1 fruit fly cellular context compared by ENCODE assay signal in the genomic region with DNA sequence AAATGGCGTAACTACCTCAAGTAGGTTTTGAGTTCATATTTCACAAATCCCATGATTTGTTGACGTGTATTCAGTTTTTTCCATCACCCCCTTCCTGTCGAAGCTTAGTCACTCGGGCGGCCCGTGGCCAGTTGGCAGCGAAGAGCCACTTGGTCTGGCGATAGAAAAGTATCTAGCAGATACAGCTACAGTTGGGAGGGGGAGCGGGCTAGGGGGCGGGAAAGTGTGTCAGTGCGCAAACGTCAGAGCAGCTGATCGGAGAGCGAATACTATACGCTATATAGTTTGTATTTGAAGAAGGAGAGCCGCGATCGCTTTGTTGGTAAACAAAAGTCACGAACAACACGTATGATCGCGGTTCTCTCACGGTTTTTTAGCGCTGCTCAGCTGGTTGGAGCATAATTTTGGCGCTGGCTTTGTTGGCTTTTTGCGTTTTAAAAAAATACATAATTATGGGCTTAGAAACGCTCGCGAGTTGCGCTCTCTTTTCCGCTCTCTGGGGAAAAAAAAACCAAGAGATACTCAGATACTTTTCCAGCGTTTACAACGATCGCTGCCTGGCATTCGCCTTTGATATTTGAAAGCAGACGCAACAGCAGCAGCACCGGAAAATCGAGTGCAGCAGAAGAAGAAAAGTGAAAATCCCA.
TF ChIP-seq lines count a peak whose summit lies in the region.

No protein-coding gene starts in this region.

TF ChIP-seq in whole organism, embryonic, 481 proteins besides CTCF, POLR2A, EP300 and RAD21 (continued from another document and continues in another):
- TF ChIP-seq gem (tag; optimal IDR thresholded peaks at IDR 0.05; lab: Kevin White, UChicago), result no peak
- no peak for TF ChIP-seq Mad (GFP tag; optimal IDR thresholded peaks at IDR 0.05; lab: Kevin White, UChicago)
- TF ChIP-seq CG1233 (GFP tag; optimal IDR thresholded peaks at IDR 0.05; lab: Kevin White, UChicago), result no peak
- TF ChIP-seq CG13123 (GFP tag; optimal IDR thresholded peaks at IDR 0.05; lab: Kevin White, UChicago), result no peak
- TF ChIP-seq CkIIα-i1 (GFP tag; IDR thresholded peaks at IDR 0.05; lab: Robert Waterston, UW), result no peak
- TF ChIP-seq Spps (tag; optimal IDR thresholded peaks at IDR 0.05; lab: Kevin White, UChicago), result no peak
- TF ChIP-seq sob (GFP tag; IDR thresholded peaks at IDR 0.05; lab: Robert Waterston, UW), result no peak
- no peak for TF ChIP-seq B-H1 (GFP tag; IDR thresholded peaks at IDR 0.05; lab: Robert Waterston, UW)
- peak; percentile 16; the same call in 1 of the 2 replicates for TF ChIP-seq MBD-R2 (GFP tag; IDR thresholded peaks at IDR 0.05; lab: Robert Waterston, UW)
- TF ChIP-seq repo (GFP tag; optimal IDR thresholded peaks at IDR 0.05; lab: Kevin White, UChicago), result no peak
- TF ChIP-seq CG17385 (GFP tag; optimal IDR thresholded peaks at IDR 0.05; lab: Kevin White, UChicago), result peak; percentile 16
- TF ChIP-seq CG9817 (tag; optimal IDR thresholded peaks at IDR 0.05; lab: Kevin White, UChicago), result peak; percentile 32
- no peak for TF ChIP-seq CG8478 (optimal IDR thresholded peaks at IDR 0.05; lab: Kevin White, UChicago)
- TF ChIP-seq gro (GFP tag; optimal IDR thresholded peaks at IDR 0.05; lab: Kevin White, UChicago), result peak; percentile 28
- no peak for TF ChIP-seq CG14860 (GFP tag; IDR thresholded peaks at IDR 0.05; lab: Robert Waterston, UW; ENCODE audit: partially characterized antibody)
- TF ChIP-seq sim (GFP tag; IDR thresholded peaks at IDR 0.05; lab: Robert Waterston, UW), result no peak
- no peak for TF ChIP-seq CG7357 (GFP tag; IDR thresholded peaks at IDR 0.05; lab: Robert Waterston, UW)
- no peak for TF ChIP-seq CG12744 (GFP tag; optimal IDR thresholded peaks at IDR 0.05; lab: Kevin White, UChicago)
- TF ChIP-seq CG15073 (GFP tag; optimal IDR thresholded peaks at IDR 0.05; lab: Kevin White, UChicago), result no peak
- TF ChIP-seq otp (GFP tag; IDR thresholded peaks at IDR 0.05; lab: Robert Waterston, UW), result peak; percentile 60; the same call in 1 of the 3 replicates
- peak; percentile 19; the same call in 1 of the 2 replicates for TF ChIP-seq CG9215 (GFP tag; IDR thresholded peaks at IDR 0.05; lab: Robert Waterston, UW)
- no peak for TF ChIP-seq CG9437 (GFP tag; optimal IDR thresholded peaks at IDR 0.05; lab: Kevin White, UChicago)
- TF ChIP-seq D19A (tag; optimal IDR thresholded peaks at IDR 0.05; lab: Kevin White, UChicago), result no peak
- no peak for TF ChIP-seq gcm2 (GFP tag; optimal IDR thresholded peaks at IDR 0.05; lab: Kevin White, UChicago)
- no peak for TF ChIP-seq CG12219 (GFP tag; optimal IDR thresholded peaks at IDR 0.05; lab: Kevin White, UChicago)
- TF ChIP-seq Blimp-1 (GFP tag; optimal IDR thresholded peaks at IDR 0.05; lab: Kevin White, UChicago), result no peak
- TF ChIP-seq CG12769 (tag; optimal IDR thresholded peaks at IDR 0.05; lab: Kevin White, UChicago), result peak; percentile 88
- no peak for TF ChIP-seq CG11504 (tag; optimal IDR thresholded peaks at IDR 0.05; lab: Kevin White, UChicago)
- TF ChIP-seq Nf-YC (tag; optimal IDR thresholded peaks at IDR 0.05; lab: Kevin White, UChicago), result peak; percentile 30
- TF ChIP-seq CG9727 (GFP tag; optimal IDR thresholded peaks at IDR 0.05; lab: Kevin White, UChicago), result no peak
- no peak for TF ChIP-seq maf-S (GFP tag; optimal IDR thresholded peaks at IDR 0.05; lab: Kevin White, UChicago)
- peak; percentile 51; the same call in 1 of the 3 replicates for TF ChIP-seq Dbx (GFP tag; IDR thresholded peaks at IDR 0.05; lab: Robert Waterston, UW)
- TF ChIP-seq Fer2 (tag; optimal IDR thresholded peaks at IDR 0.05; lab: Kevin White, UChicago), result no peak
- no peak for TF ChIP-seq Lpt (GFP tag; optimal IDR thresholded peaks at IDR 0.05; lab: Kevin White, UChicago)
- TF ChIP-seq CG10147 (GFP tag; optimal IDR thresholded peaks at IDR 0.05; lab: Kevin White, UChicago), result no peak
- 0 out of 2 replicates have a peak, but pooled peaks have one; percentile 28 for TF ChIP-seq ranshi (GFP tag; IDR thresholded peaks at IDR 0.05; lab: Robert Waterston, UW)
- peak; percentile 90 for TF ChIP-seq sug (tag; optimal IDR thresholded peaks at IDR 0.05; lab: Kevin White, UChicago)
- no peak for TF ChIP-seq CG9609 (GFP tag; optimal IDR thresholded peaks at IDR 0.05; lab: Kevin White, UChicago)
- TF ChIP-seq zf30C (GFP tag; optimal IDR thresholded peaks at IDR 0.05; lab: Kevin White, UChicago), result peak; percentile 8
- peak; percentile 41 for TF ChIP-seq exex (tag; optimal IDR thresholded peaks at IDR 0.05; lab: Kevin White, UChicago)
- TF ChIP-seq insv (GFP tag; optimal IDR thresholded peaks at IDR 0.05; lab: Kevin White, UChicago), result no peak
- TF ChIP-seq CG3847 (GFP tag; IDR thresholded peaks at IDR 0.05; lab: Robert Waterston, UW), result peak; percentile 36; the same call in 1 of the 2 replicates
- TF ChIP-seq CG17359 (tag; optimal IDR thresholded peaks at IDR 0.05; lab: Kevin White, UChicago), result no peak
- TF ChIP-seq Fer1 (GFP tag; optimal IDR thresholded peaks at IDR 0.05; lab: Kevin White, UChicago), result peak; percentile 20
- no peak for TF ChIP-seq onecut (GFP tag; IDR thresholded peaks at IDR 0.05; lab: Robert Waterston, UW)
- peak; percentile 21 for TF ChIP-seq CG13296 (GFP tag; optimal IDR thresholded peaks at IDR 0.05; lab: Kevin White, UChicago)
- TF ChIP-seq CG17568 (GFP tag; optimal IDR thresholded peaks at IDR 0.05; lab: Kevin White, UChicago), result peak; percentile 1
- no peak for TF ChIP-seq Hmx (GFP tag; optimal IDR thresholded peaks at IDR 0.05; lab: Kevin White, UChicago)
- TF ChIP-seq Hr78 (GFP tag; optimal IDR thresholded peaks at IDR 0.05; lab: Kevin White, UChicago), result no peak
- TF ChIP-seq fd96Cb (tag; optimal IDR thresholded peaks at IDR 0.05; lab: Kevin White, UChicago), result no peak
- TF ChIP-seq CG33557 (GFP tag; optimal IDR thresholded peaks at IDR 0.05; lab: Kevin White, UChicago), result no peak
- no peak for TF ChIP-seq CG10267 (tag; optimal IDR thresholded peaks at IDR 0.05; lab: Kevin White, UChicago)
- TF ChIP-seq wor (GFP tag; IDR thresholded peaks at IDR 0.05; lab: Robert Waterston, UW), result no peak
- TF ChIP-seq vfl (GFP tag; optimal IDR thresholded peaks at IDR 0.05; lab: Kevin White, UChicago), result no peak
- TF ChIP-seq bigmax (GFP tag; optimal IDR thresholded peaks at IDR 0.05; lab: Kevin White, UChicago), result no peak
- TF ChIP-seq CG4282 (GFP tag; optimal IDR thresholded peaks at IDR 0.05; lab: Kevin White, UChicago), result no peak
- TF ChIP-seq CG12071 (GFP tag; optimal IDR thresholded peaks at IDR 0.05; lab: Kevin White, UChicago), result no peak
- TF ChIP-seq CG12659 (GFP tag; optimal IDR thresholded peaks at IDR 0.05; lab: Kevin White, UChicago), result no peak
- no peak for TF ChIP-seq Hsf (GFP tag; optimal IDR thresholded peaks at IDR 0.05; lab: Kevin White, UChicago)
- TF ChIP-seq Adf1 (GFP tag; IDR thresholded peaks at IDR 0.05; lab: Robert Waterston, UW), result peak; percentile 69
- TF ChIP-seq CG32772 (GFP tag; IDR thresholded peaks at IDR 0.05; lab: Robert Waterston, UW), result peak; percentile 38; the same call in 1 of the 2 replicates
- TF ChIP-seq CG6791 (GFP tag; IDR thresholded peaks at IDR 0.05; lab: Robert Waterston, UW; ENCODE audit: partially characterized antibody), result no peak
- no peak for TF ChIP-seq p53 (GFP tag; optimal IDR thresholded peaks at IDR 0.05; lab: Kevin White, UChicago)
- no peak for TF ChIP-seq pb (GFP tag; optimal IDR thresholded peaks at IDR 0.05; lab: Kevin White, UChicago)
- TF ChIP-seq chinmo (GFP tag; IDR thresholded peaks at IDR 0.05; lab: Robert Waterston, UW; ENCODE audit: partially characterized antibody), result peak; percentile 98
- TF ChIP-seq trem (tag; optimal IDR thresholded peaks at IDR 0.05; lab: Kevin White, UChicago), result no peak
- TF ChIP-seq CG12155 (GFP tag; optimal IDR thresholded peaks at IDR 0.05; lab: Kevin White, UChicago), result no peak
- TF ChIP-seq btn (GFP tag; optimal IDR thresholded peaks at IDR 0.05; lab: Kevin White, UChicago), result no peak
- no peak for TF ChIP-seq CG2875 (GFP tag; optimal IDR thresholded peaks at IDR 0.05; lab: Kevin White, UChicago)
- TF ChIP-seq NC2β (GFP tag; optimal IDR thresholded peaks at IDR 0.05; lab: Kevin White, UChicago), result no peak
- no peak for TF ChIP-seq CG13424 (tag; optimal IDR thresholded peaks at IDR 0.05; lab: Kevin White, UChicago)
- no peak for TF ChIP-seq tx (GFP tag; optimal IDR thresholded peaks at IDR 0.05; lab: Kevin White, UChicago)
- TF ChIP-seq CG8290 (GFP tag; optimal IDR thresholded peaks at IDR 0.05; lab: Kevin White, UChicago), result no peak
- TF ChIP-seq CG8290 (tag; optimal IDR thresholded peaks at IDR 0.05; lab: Kevin White, UChicago), result peak in 1 of 2 experiments; percentile 88
- TF ChIP-seq CG2120 (GFP tag; optimal IDR thresholded peaks at IDR 0.05; lab: Kevin White, UChicago), result peak; percentile 52
- TF ChIP-seq row (GFP tag; IDR thresholded peaks at IDR 0.05; lab: Robert Waterston, UW), result peak; percentile 68
- peak; percentile 52 for TF ChIP-seq unc-4 (GFP tag; IDR thresholded peaks at IDR 0.05; lab: Robert Waterston, UW; ENCODE audit: partially characterized antibody)
- peak; percentile 45; the same call in 2 of the 3 replicates for TF ChIP-seq CG34224 (GFP tag; IDR thresholded peaks at IDR 0.05; lab: Robert Waterston, UW; ENCODE audit: partially characterized antibody)
- TF ChIP-seq Tbp (GFP tag; optimal IDR thresholded peaks at IDR 0.05; lab: Kevin White, UChicago), result no peak
- TF ChIP-seq CG15269 (tag; optimal IDR thresholded peaks at IDR 0.05; lab: Kevin White, UChicago), result peak; percentile 18
- no peak for TF ChIP-seq nmo (GFP tag; optimal IDR thresholded peaks at IDR 0.05; lab: Kevin White, UChicago)
- TF ChIP-seq tap (tag; optimal IDR thresholded peaks at IDR 0.05; lab: Kevin White, UChicago), result no peak
- TF ChIP-seq CG13287 (GFP tag; IDR thresholded peaks at IDR 0.05; lab: Robert Waterston, UW; ENCODE audit: partially characterized antibody), result peak; percentile 53
- TF ChIP-seq ftz-f1 (GFP tag; optimal IDR thresholded peaks at IDR 0.05; lab: Kevin White, UChicago), result peak; percentile 50
- no peak for TF ChIP-seq pita (GFP tag; optimal IDR thresholded peaks at IDR 0.05; lab: Kevin White, UChicago)
- peak; percentile 48; the same call in 1 of the 3 replicates for TF ChIP-seq CG34422 (GFP tag; IDR thresholded peaks at IDR 0.05; lab: Robert Waterston, UW)
- TF ChIP-seq Gug (GFP tag; IDR thresholded peaks at IDR 0.05; lab: Robert Waterston, UW), result peak; percentile 43; the same call in 2 of the 4 replicates
- TF ChIP-seq CG15601 (tag; optimal IDR thresholded peaks at IDR 0.05; lab: Kevin White, UChicago), result no peak
- peak; percentile 46; the same call in 1 of the 2 replicates for TF ChIP-seq al (GFP tag; IDR thresholded peaks at IDR 0.05; lab: Robert Waterston, UW)
- TF ChIP-seq dm (GFP tag; optimal IDR thresholded peaks at IDR 0.05; lab: Kevin White, UChicago), result no peak
- TF ChIP-seq CG18476 (GFP tag; optimal IDR thresholded peaks at IDR 0.05; lab: Kevin White, UChicago), result no peak
- peak; percentile 49 for TF ChIP-seq shn (GFP tag; optimal IDR thresholded peaks at IDR 0.05; lab: Kevin White, UChicago)
- TF ChIP-seq emc (GFP tag; optimal IDR thresholded peaks at IDR 0.05; lab: Kevin White, UChicago), result no peak
- TF ChIP-seq CG2116 (GFP tag; optimal IDR thresholded peaks at IDR 0.05; lab: Kevin White, UChicago), result no peak
- TF ChIP-seq HLH3B (GFP tag; IDR thresholded peaks at IDR 0.05; lab: Robert Waterston, UW), result 0 out of 2 replicates have a peak, but pooled peaks have one; percentile 7
- no peak for TF ChIP-seq MTF-1 (GFP tag; optimal IDR thresholded peaks at IDR 0.05; lab: Kevin White, UChicago; ENCODE audit: borderline replicate concordance)
- TF ChIP-seq lab (GFP tag; optimal IDR thresholded peaks at IDR 0.05; lab: Kevin White, UChicago), result peak; percentile 63
- TF ChIP-seq CG17328 (GFP tag; IDR thresholded peaks at IDR 0.05; lab: Robert Waterston, UW), result 0 out of 2 replicates have a peak, but pooled peaks have one; percentile 33
- TF ChIP-seq CG10543 (GFP tag; optimal IDR thresholded peaks at IDR 0.05; lab: Kevin White, UChicago), result peak; percentile 98
- peak; percentile 46 for TF ChIP-seq CrebB (tag; optimal IDR thresholded peaks at IDR 0.05; lab: Kevin White, UChicago)
- peak; percentile 14 for TF ChIP-seq ash1 (GFP tag; optimal IDR thresholded peaks at IDR 0.05; lab: Kevin White, UChicago)
- peak; percentile 56 for TF ChIP-seq Drgx (GFP tag; IDR thresholded peaks at IDR 0.05; lab: Robert Waterston, UW)
- TF ChIP-seq CG7963 (GFP tag; IDR thresholded peaks at IDR 0.05; lab: Robert Waterston, UW; ENCODE audit: partially characterized antibody), result no peak
- peak; percentile 80 for TF ChIP-seq CG13894 (tag; optimal IDR thresholded peaks at IDR 0.05; lab: Kevin White, UChicago)
- TF ChIP-seq ato (GFP tag; IDR thresholded peaks at IDR 0.05; lab: Robert Waterston, UW; ENCODE audit: partially characterized antibody), result no peak
- no peak for TF ChIP-seq ab (GFP tag; optimal IDR thresholded peaks at IDR 0.05; lab: Kevin White, UChicago)
- no peak; the same call in 2 of the 3 replicates for TF ChIP-seq H15 (GFP tag; IDR thresholded peaks at IDR 0.05; lab: Robert Waterston, UW)
- no peak; the same call in 1 of the 2 replicates for TF ChIP-seq vvl (GFP tag; IDR thresholded peaks at IDR 0.05; lab: Robert Waterston, UW)
- peak; percentile 47 for TF ChIP-seq Deaf1 (tag; optimal IDR thresholded peaks at IDR 0.05; lab: Kevin White, UChicago)
- peak; percentile 74 for TF ChIP-seq CG32767 (GFP tag; IDR thresholded peaks at IDR 0.05; lab: Robert Waterston, UW)
- no peak for TF ChIP-seq CG8388 (GFP tag; optimal IDR thresholded peaks at IDR 0.05; lab: Kevin White, UChicago)
- no peak for TF ChIP-seq Jarid2 (GFP tag; optimal IDR thresholded peaks at IDR 0.05; lab: Kevin White, UChicago)
- TF ChIP-seq Sox100B (GFP tag; optimal IDR thresholded peaks at IDR 0.05; lab: Kevin White, UChicago), result no peak
- no peak for TF ChIP-seq GATAe (GFP tag; conservative IDR thresholded peaks at IDR 0.05; lab: Robert Waterston, UW)
- TF ChIP-seq slbo (GFP tag; IDR thresholded peaks at IDR 0.05; lab: Robert Waterston, UW), result peak; percentile 82
- peak; percentile 91 for TF ChIP-seq CG34376 (GFP tag; optimal IDR thresholded peaks at IDR 0.05; lab: Kevin White, UChicago)
- TF ChIP-seq Ets65A (GFP tag; lab: Kevin White, UChicago), result peak; percentile 33
- TF ChIP-seq CG8924 (tag; optimal IDR thresholded peaks at IDR 0.05; lab: Kevin White, UChicago), result no peak
- TF ChIP-seq sens (GFP tag; lab: Kevin White, UChicago), result peak; percentile 83
- TF ChIP-seq cwo (GFP tag; optimal IDR thresholded peaks at IDR 0.05; lab: Kevin White, UChicago), result peak; percentile 89
- no peak for TF ChIP-seq Stat92E (GFP tag; optimal IDR thresholded peaks at IDR 0.05; lab: Kevin White, UChicago)
- TF ChIP-seq Side (GFP tag; optimal IDR thresholded peaks at IDR 0.05; lab: Kevin White, UChicago), result no peak
- TF ChIP-seq z (GFP tag; IDR thresholded peaks at IDR 0.05; lab: Robert Waterston, UW), result no peak
- TF ChIP-seq mld (GFP tag; IDR thresholded peaks at IDR 0.05; lab: Robert Waterston, UW; ENCODE audit: partially characterized antibody), result no peak
